Fruit fly (Drosophila melanogaster) whole organism, embryonic: ENCODE measurements around the gene CG6962.

ENCODE experiments used
- Awh ChIP-seq: fragments of 200-800 bp; sonication (Bioruptor generic); IDR thresholded peaks from 2 replicates; pipeline ENCODE4, ENCODE4 v1.3.6; 2022; ENCODE audit warnings: missing biosample characterization, missing genetic modification characterization
- B-H1 ChIP-seq: fragments of 200-800 bp; sonication (Bioruptor generic); IDR thresholded peaks from 3 replicates; pipeline ENCODE4 v1.3.6; 2022; ENCODE audit warnings: missing biosample characterization, missing genetic modification characterization
- CG15011 ChIP-seq: fragments of 200-800 bp; sonication (Bioruptor generic); optimal IDR thresholded peaks from 3 replicates; lab custom pipeline; 2018; ENCODE audit warnings: missing biosample characterization, mild to moderate bottlenecking, missing genetic modification characterization
- CG16779 ChIP-seq: fragments of 200-800 bp; sonication (Bioruptor generic); IDR thresholded peaks from 2 replicates; pipeline ENCODE4 v1.3.6; 2022; ENCODE audit warnings: missing biosample characterization, missing genetic modification characterization
- CG17359 ChIP-seq: fragments of 200-800 bp; sonication (Bioruptor generic); optimal IDR thresholded peaks from 3 replicates; lab custom pipeline; 2018; ENCODE audit warnings: missing biosample characterization, mild to moderate bottlenecking, missing genetic modification characterization, moderate library complexity
- CG17361 ChIP-seq: fragments of 200-800 bp; sonication (Bioruptor generic); IDR thresholded peaks from 3 replicates; pipeline ENCODE4 v1.3.6; 2022; ENCODE audit warnings: missing biosample characterization, missing genetic modification characterization
- CG18476 ChIP-seq: fragments of 200-800 bp; sonication (Bioruptor generic); optimal IDR thresholded peaks from 2 replicates; lab custom pipeline; 2016; ENCODE audit warnings: missing biosample characterization, mild to moderate bottlenecking, missing genetic modification characterization
- CG2202 ChIP-seq: fragments of 200-800 bp; sonication (Bioruptor generic); optimal IDR thresholded peaks from 2 replicates; lab custom pipeline; 2018; ENCODE audit warnings: missing biosample characterization, mild to moderate bottlenecking, missing genetic modification characterization
- CG2712 ChIP-seq: fragments of 200-800 bp; optimal IDR thresholded peaks from 3 replicates; lab custom pipeline; 2019; ENCODE audit warnings: missing biosample characterization, mild to moderate bottlenecking, missing genetic modification characterization, moderate library complexity
- CG30403 ChIP-seq: fragments of 200-800 bp; sonication (Bioruptor generic); optimal IDR thresholded peaks from 3 replicates; lab custom pipeline; 2016; ENCODE audit warnings: missing biosample characterization, missing genetic modification characterization
- CG3726 ChIP-seq: fragments of 200-800 bp; sonication (Bioruptor generic); IDR thresholded peaks from 3 replicates; pipeline ENCODE4, ENCODE4 v1.3.6; 2022; ENCODE audit warnings: missing biosample characterization, missing genetic modification characterization
- CG4730 ChIP-seq: fragments of 200-800 bp; sonication (Bioruptor generic); IDR thresholded peaks from 2 replicates; pipeline ENCODE4 v1.3.6; 2022; ENCODE audit warnings: missing biosample characterization, missing genetic modification characterization
- CG4820 ChIP-seq: fragments of 200-800 bp; sonication (Bioruptor generic); optimal IDR thresholded peaks from 3 replicates; lab custom pipeline; 2016; ENCODE audit warnings: missing biosample characterization, missing genetic modification characterization
- CG8944 ChIP-seq: fragments of 200-800 bp; sonication (Bioruptor generic); optimal IDR thresholded peaks from 3 replicates; lab custom pipeline; 2016; ENCODE audit warnings: missing biosample characterization, missing genetic modification characterization
- CG9797 ChIP-seq: fragments of 200-800 bp; sonication (Bioruptor generic); optimal IDR thresholded peaks from 3 replicates; lab custom pipeline; 2018; ENCODE audit warnings: missing biosample characterization, mild to moderate bottlenecking, missing genetic modification characterization
- Doc2 ChIP-seq: fragments of 200-800 bp; sonication (Bioruptor generic); IDR thresholded peaks from 2 replicates; pipeline ENCODE4 v1.3.6; 2022; ENCODE audit warnings: missing biosample characterization, missing genetic modification characterization
- Ets97D ChIP-seq: fragments of 200-800 bp; sonication (Bioruptor generic); optimal IDR thresholded peaks from 3 replicates; lab custom pipeline; 2016; ENCODE audit warnings: missing biosample characterization, missing genetic modification characterization
- Hand ChIP-seq: fragments of 200-800 bp; sonication (Bioruptor generic); optimal IDR thresholded peaks from 2 replicates; lab custom pipeline; 2017; ENCODE audit warnings: mild to moderate bottlenecking, missing biosample characterization, missing genetic modification reagents, missing genetic modification characterization
- Hr51 ChIP-seq, 2 experiments: fragments of 200-800 bp; sonication (Bioruptor generic); optimal IDR thresholded peaks; 2 replicates in 1 of 2; 3 replicates in 1 of 2; lab custom pipeline; 2016 to 2018; ENCODE audit warnings: missing biosample characterization in 2 of 2, missing genetic modification characterization in 2 of 2, mild to moderate bottlenecking in 1 of 2, moderate library complexity in 1 of 2
- Mrtf ChIP-seq: fragments of 200-800 bp; sonication (Bioruptor generic); IDR thresholded peaks from 3 replicates; pipeline ENCODE4 v1.3.6; 2022; ENCODE audit warnings: missing biosample characterization, missing genetic modification characterization
- Ravus ChIP-seq: fragments of 200-800 bp; sonication (Bioruptor generic); IDR thresholded peaks from 2 replicates; pipeline ENCODE4 v1.3.6; 2022; ENCODE audit warnings: missing biosample characterization, missing genetic modification characterization
- Side ChIP-seq: fragments of 200-800 bp; sonication (Bioruptor generic); optimal IDR thresholded peaks from 2 replicates; lab custom pipeline; 2016; ENCODE audit warnings: missing biosample characterization, missing genetic modification characterization
- Sox100B ChIP-seq: fragments of 200-800 bp; sonication (Bioruptor generic); optimal IDR thresholded peaks from 3 replicates; lab custom pipeline; 2018; ENCODE audit warnings: missing biosample characterization, mild to moderate bottlenecking, missing genetic modification characterization
- Trl ChIP-seq, 3 experiments: fragments of >200 bp in 2 of 3; fragments of 200-800 bp in 1 of 3; sonication (Bioruptor generic) in 1 of 3; optimal IDR thresholded peaks; 2 replicates in 1 of 3; 3 replicates in 2 of 3; lab custom pipeline; 2016 to 2017; ENCODE audit warnings: missing biosample characterization in 1 of 3, missing genetic modification characterization in 1 of 3
- bab2 ChIP-seq: fragments of 200-800 bp; sonication (Bioruptor generic); optimal IDR thresholded peaks from 2 replicates; lab custom pipeline; 2016; ENCODE audit warnings: missing biosample characterization, missing genetic modification characterization
- bbx ChIP-seq: fragments of 200-800 bp; sonication (Bioruptor generic); IDR thresholded peaks from 2 replicates; pipeline ENCODE4 v1.3.6; 2022; ENCODE audit warnings: missing biosample characterization, missing genetic modification characterization; ENCODE audit not compliant: partially characterized antibody
- cad ChIP-seq: fragments of >200 bp; optimal IDR thresholded peaks from 2 replicates; lab custom pipeline; 2017; ENCODE audit warnings: missing biosample characterization, missing genetic modification characterization
- da ChIP-seq: fragments of 200-800 bp; sonication (Bioruptor generic); optimal IDR thresholded peaks from 2 replicates; lab custom pipeline; 2016; ENCODE audit warnings: missing biosample characterization, missing genetic modification characterization
- dati ChIP-seq: fragments of 200-800 bp; sonication (Bioruptor generic); IDR thresholded peaks from 2 replicates; pipeline ENCODE4 v1.3.6; 2022; ENCODE audit warnings: missing biosample characterization, missing genetic modification characterization
- dmrt11E ChIP-seq: fragments of 200-800 bp; sonication (Bioruptor generic); optimal IDR thresholded peaks from 3 replicates; lab custom pipeline; 2018; ENCODE audit warnings: missing biosample characterization, mild to moderate bottlenecking, missing genetic modification characterization, moderate library complexity
- dpn ChIP-seq, 2 experiments: fragments of 200-800 bp; sonication (Bioruptor generic); optimal IDR thresholded peaks; 3 replicates each; lab custom pipeline; 2016; ENCODE audit warnings: missing biosample characterization in 2 of 2, missing genetic modification characterization in 2 of 2
- emc ChIP-seq: fragments of 200-800 bp; sonication (Bioruptor generic); optimal IDR thresholded peaks from 2 replicates; lab custom pipeline; 2016; ENCODE audit warnings: missing biosample characterization, missing genetic modification characterization
- inv ChIP-seq: fragments of 200-800 bp; sonication (Bioruptor generic); IDR thresholded peaks from 2 replicates; pipeline ENCODE4 v1.3.6; 2022; ENCODE audit warnings: missing biosample characterization, missing genetic modification characterization; ENCODE audit not compliant: partially characterized antibody
- kah ChIP-seq: fragments of 200-800 bp; sonication (Bioruptor generic); optimal IDR thresholded peaks from 2 replicates; lab custom pipeline; 2018; ENCODE audit warnings: missing biosample characterization, mild to moderate bottlenecking, missing genetic modification characterization
- kay ChIP-seq: fragments of 200-800 bp; sonication (Bioruptor generic); optimal IDR thresholded peaks from 2 replicates; lab custom pipeline; 2016; ENCODE audit warnings: missing biosample characterization, missing genetic modification characterization
- lola ChIP-seq, 3 experiments: fragments of >200 bp in 2 of 3; fragments of 200-800 bp in 1 of 3; sonication (Bioruptor generic) in 1 of 3; optimal IDR thresholded peaks; 2 replicates each; lab custom pipeline; 2017 to 2019; ENCODE audit warnings: missing biosample characterization in 3 of 3, missing genetic modification characterization in 3 of 3, mild to moderate bottlenecking in 1 of 3, moderate library complexity in 1 of 3
- luna ChIP-seq: fragments of 200-800 bp; sonication (Bioruptor generic); optimal IDR thresholded peaks from 2 replicates; lab custom pipeline; 2016; ENCODE audit warnings: missing biosample characterization, missing genetic modification characterization
- peb ChIP-seq: fragments of 200-800 bp; sonication (Bioruptor generic); IDR thresholded peaks from 2 replicates; pipeline ENCODE4 v1.3.6; 2022; ENCODE audit warnings: missing biosample characterization, missing genetic modification characterization
- row ChIP-seq: fragments of 200-800 bp; sonication (Bioruptor generic); IDR thresholded peaks from 3 replicates; pipeline ENCODE4 v1.3.6; 2022; ENCODE audit warnings: missing biosample characterization, missing genetic modification characterization
- seq ChIP-seq: fragments of 200-800 bp; sonication (Bioruptor generic); IDR thresholded peaks from 2 replicates; pipeline ENCODE4 v1.3.6; 2022; ENCODE audit warnings: missing biosample characterization, missing genetic modification characterization
- slou ChIP-seq: fragments of 200-800 bp; sonication (Bioruptor generic); optimal IDR thresholded peaks from 3 replicates; lab custom pipeline; 2016; ENCODE audit warnings: missing biosample characterization, missing genetic modification characterization
- sna ChIP-seq: fragments of 200-800 bp; sonication (Bioruptor generic); IDR thresholded peaks from 2 replicates; pipeline ENCODE4 v1.3.6; 2022; ENCODE audit warnings: missing biosample characterization, missing genetic modification characterization; ENCODE audit not compliant: partially characterized antibody
- sr ChIP-seq: fragments of 200-800 bp; sonication (Bioruptor generic); IDR thresholded peaks from 3 replicates; pipeline ENCODE4 v1.3.6; 2022; ENCODE audit warnings: missing biosample characterization, missing genetic modification characterization
- tap ChIP-seq: fragments of 200-800 bp; optimal IDR thresholded peaks from 3 replicates; lab custom pipeline; 2019; ENCODE audit warnings: missing biosample characterization, mild to moderate bottlenecking, missing genetic modification characterization, moderate library complexity
- tna ChIP-seq: fragments of 200-800 bp; sonication (Bioruptor generic); IDR thresholded peaks from 2 replicates; pipeline ENCODE4 v1.3.6; 2022; ENCODE audit warnings: missing biosample characterization, missing genetic modification characterization; ENCODE audit not compliant: partially characterized antibody
- trem ChIP-seq: fragments of 200-800 bp; optimal IDR thresholded peaks from 3 replicates; lab custom pipeline; 2019; ENCODE audit warnings: missing biosample characterization, mild to moderate bottlenecking, missing genetic modification characterization, moderate library complexity
- unc-4 ChIP-seq: fragments of 200-800 bp; sonication (Bioruptor generic); IDR thresholded peaks from 2 replicates; pipeline ENCODE4 v1.3.6; 2022; ENCODE audit warnings: missing biosample characterization, missing genetic modification characterization; ENCODE audit not compliant: partially characterized antibody
- zen ChIP-seq: fragments of 200-800 bp; sonication (Bioruptor generic); optimal IDR thresholded peaks from 3 replicates; lab custom pipeline; 2018; ENCODE audit warnings: missing biosample characterization, mild to moderate bottlenecking, missing genetic modification characterization, moderate library complexity

CG6962 gene

dm6 chr3R:11849378-11850249 lies 32.7 kb downstream of the CG6962 start (continued):
- TF ChIP-seq CG9797 (GFP tag; lab: Kevin White, UChicago) (peak; percentile 27), emc (GFP tag; lab: Kevin White, UChicago) (peak; percentile 36), tna (GFP tag; lab: Robert Waterston, UW) (no peak), peb (GFP tag; lab: Robert Waterston, UW) (peak; percentile 91), kah (GFP tag; lab: Kevin White, UChicago) (peak; percentile 82), cad (GFP tag; lab: Kevin White, UChicago) (no peak), kay (peak; percentile 85), dmrt11E (tag; lab: Kevin White, UChicago) (peak; percentile 85), CG16779 (GFP tag; lab: Robert Waterston, UW) (peak; percentile 54; the same call in 1 of the 2 replicates), sr (peak; percentile 94), CG30403 (GFP tag; lab: Kevin White, UChicago) (peak; percentile 88), Doc2 (GFP tag; lab: Robert Waterston, UW) (no peak), bbx (GFP tag; lab: Robert Waterston, UW) (no peak), luna (GFP tag; lab: Kevin White, UChicago) (no peak), zen (tag; lab: Kevin White, UChicago) (peak; percentile 66), CG17361 (peak; percentile 94), CG18476 (GFP tag; lab: Kevin White, UChicago) (peak; percentile 83), Ets97D (GFP tag; lab: Kevin White, UChicago) (peak; percentile 74), seq (GFP tag; lab: Robert Waterston, UW) (peak; percentile 73), CG17359 (tag; lab: Kevin White, UChicago) (peak; percentile 96), CG4820 (peak; percentile 94), Side (GFP tag; lab: Kevin White, UChicago) (peak; percentile 81), Hr51 (GFP tag; optimal IDR thresholded peaks at IDR 0.05; lab: Kevin White, UChicago) (peak; percentile 36 to 84), Ravus (GFP tag; lab: Robert Waterston, UW) (peak; percentile 35; the same call in 1 of the 2 replicates), Mrtf (GFP tag; lab: Robert Waterston, UW) (peak; percentile 86), CG8944 (GFP tag; lab: Kevin White, UChicago) (peak; percentile 91), Sox100B (GFP tag; lab: Kevin White, UChicago) (peak; percentile 90), B-H1 (GFP tag; lab: Robert Waterston, UW) (peak; percentile 84), sna (GFP tag; lab: Robert Waterston, UW) (no peak), CG2712 (peak; percentile 96), CG4730 (GFP tag; lab: Robert Waterston, UW) (peak; percentile 89), dpn (GFP tag; optimal IDR thresholded peaks at IDR 0.05; lab: Kevin White, UChicago) (peak; percentile 86 to 92), trem (tag; lab: Kevin White, UChicago) (peak; percentile 81), unc-4 (GFP tag; lab: Robert Waterston, UW) (no peak), Awh (peak; percentile 93), row (GFP tag; lab: Robert Waterston, UW) (peak; percentile 83), tap (tag; lab: Kevin White, UChicago) (peak; percentile 91), Trl (optimal IDR thresholded peaks at IDR 0.05; lab: Kevin White, UChicago) (no peak), Trl (GFP tag; optimal IDR thresholded peaks at IDR 0.05; lab: Kevin White, UChicago) (peak; percentile 92), inv (GFP tag; lab: Robert Waterston, UW) (no peak), CG15011 (GFP tag; lab: Kevin White, UChicago) (peak; percentile 37), slou (peak; percentile 55), Hand (GFP tag; lab: Kevin White, UChicago) (no peak), bab2 (GFP tag; lab: Kevin White, UChicago) (peak; percentile 87), CG3726 (GFP tag; lab: Robert Waterston, UW) (peak; percentile 80; the same call in 2 of the 3 replicates), CG2202 (tag; lab: Kevin White, UChicago) (peak; percentile 90), lola (GFP tag; optimal IDR thresholded peaks at IDR 0.05; lab: Kevin White, UChicago) (peak in 1 of 3 experiments; percentile 88), da (GFP tag; lab: Kevin White, UChicago) (peak; percentile 85), dati (GFP tag; lab: Robert Waterston, UW) (peak; percentile 91)
